Worm (Caenorhabditis elegans) whole organism, L1 larva: ENCODE results near the gene F26G1.5.

ENCODE experiments used
- C04F5.9 ChIP-seq: sonication (generic microtip); optimal IDR thresholded peaks from 2 replicates; lab custom pipeline; 2016; ENCODE audit warnings: missing genetic modification characterization, missing compliant biosample characterization
- C16A3.4 ChIP-seq: fragments of 150-350 bp; optimal IDR thresholded peaks from 2 replicates; lab custom pipeline; 2014; ENCODE audit warnings: missing biosample characterization, missing genetic modification characterization
- blmp-1 ChIP-seq: fragments of 150-350 bp; optimal IDR thresholded peaks from 2 replicates; lab custom pipeline; 2014; ENCODE audit warnings: missing biosample characterization, missing genetic modification characterization
- ceh-63 ChIP-seq: fragments of 200-800 bp; sonication (Bioruptor generic); optimal IDR thresholded peaks from 2 replicates; lab custom pipeline; 2018; ENCODE audit warnings: mild to moderate bottlenecking, missing genetic modification characterization, missing compliant biosample characterization
- ceh-82 ChIP-seq, 3 experiments: fragments of 150-350 bp in 1 of 3; sonication (generic microtip) in 2 of 3; optimal IDR thresholded peaks; 2 replicates each; lab custom pipeline; 2014 to 2017; ENCODE audit warnings: missing biosample characterization in 3 of 3, missing genetic modification characterization in 3 of 3
- ceh-88 ChIP-seq: fragments of 200-800 bp; sonication (Bioruptor generic); IDR thresholded peaks from 2 replicates; pipeline ENCODE4 v1.3.6; 2022; ENCODE audit warnings: missing genetic modification characterization, missing compliant biosample characterization
- ceh-90 ChIP-seq: sonication (generic microtip); optimal IDR thresholded peaks from 2 replicates; lab custom pipeline; 2016; ENCODE audit warnings: missing genetic modification characterization, missing compliant biosample characterization
- ces-1 ChIP-seq: fragments of 150-350 bp; optimal IDR thresholded peaks from 2 replicates; lab custom pipeline; 2014; ENCODE audit warnings: missing biosample characterization, missing genetic modification reagents, missing genetic modification characterization
- dpl-1 ChIP-seq, 3 experiments: fragments of 150-350 bp in 2 of 3; sonication (generic microtip) in 1 of 3; optimal IDR thresholded peaks; 2 replicates each; lab custom pipeline; 2014 to 2017; ENCODE audit warnings: missing biosample characterization in 3 of 3, missing genetic modification characterization in 3 of 3, missing genetic modification reagents in 3 of 3
- dsc-1 ChIP-seq: sonication (generic microtip); optimal IDR thresholded peaks from 2 replicates; lab custom pipeline; 2016; ENCODE audit warnings: mild to moderate bottlenecking, missing genetic modification characterization, missing compliant biosample characterization
- efl-1 ChIP-seq, 4 experiments: fragments of 150-350 bp; optimal IDR thresholded peaks in 3 of 4; peaks in 1 of 4; 1 replicate in 1 of 4; 2 replicates in 3 of 4; lab custom pipeline; 2014; ENCODE audit warnings: missing biosample characterization in 2 of 4, missing genetic modification characterization in 2 of 4, missing genetic modification reagents in 2 of 4
- efl-3 ChIP-seq: fragments of 200-800 bp; sonication (Bioruptor generic); optimal IDR thresholded peaks from 2 replicates; lab custom pipeline; 2018; ENCODE audit warnings: mild to moderate bottlenecking, missing genetic modification characterization, missing compliant biosample characterization
- egl-13 ChIP-seq: sonication (generic microtip); optimal IDR thresholded peaks from 2 replicates; lab custom pipeline; 2016; ENCODE audit warnings: missing genotype, missing genetic modification reagents, missing genetic modification characterization, missing compliant biosample characterization
- elt-2 ChIP-seq: sonication (generic microtip); optimal IDR thresholded peaks from 2 replicates; lab custom pipeline; 2016; ENCODE audit warnings: missing genetic modification characterization, mild to moderate bottlenecking, inconsistent platforms, missing compliant biosample characterization, missing genetic modification reagents
- fkh-10 ChIP-seq: sonication (generic microtip); optimal IDR thresholded peaks from 2 replicates; lab custom pipeline; 2017; ENCODE audit warnings: missing biosample characterization, missing genetic modification reagents, missing genetic modification characterization
- fkh-4 ChIP-seq: sonication (generic microtip); optimal IDR thresholded peaks from 2 replicates; lab custom pipeline; 2016; ENCODE audit warnings: missing compliant biosample characterization, missing genetic modification characterization, borderline replicate concordance
- fkh-8 ChIP-seq: sonication (generic microtip); optimal IDR thresholded peaks from 2 replicates; lab custom pipeline; 2016; ENCODE audit warnings: mild to moderate bottlenecking, missing genetic modification characterization, missing compliant biosample characterization
- grh-1 ChIP-seq: fragments of 200-800 bp; sonication (Bioruptor generic); IDR thresholded peaks from 2 replicates; pipeline ENCODE4 v1.3.6; 2022; ENCODE audit warnings: missing genetic modification reagents, missing genetic modification characterization, missing compliant biosample characterization
- hpl-2 ChIP-seq: fragments of 150-350 bp; optimal IDR thresholded peaks from 2 replicates; lab custom pipeline; 2014; ENCODE audit warnings: missing biosample characterization, missing genetic modification reagents, missing genetic modification characterization
- irx-1 ChIP-seq: sonication (generic microtip); optimal IDR thresholded peaks from 2 replicates; lab custom pipeline; 2016; ENCODE audit warnings: missing genetic modification characterization, missing compliant biosample characterization
- lin-13 ChIP-seq: fragments of 150-350 bp; optimal IDR thresholded peaks from 2 replicates; lab custom pipeline; 2014; ENCODE audit warnings: missing biosample characterization, missing genetic modification reagents, missing genetic modification characterization
- lin-39 ChIP-seq: fragments of 150-350 bp; optimal IDR thresholded peaks from 2 replicates; lab custom pipeline; 2014; ENCODE audit warnings: missing biosample characterization, missing genetic modification reagents, missing genetic modification characterization
- lsy-2 ChIP-seq, 2 experiments: fragments of 150-350 bp; optimal IDR thresholded peaks; 2 replicates each; lab custom pipeline; 2014; ENCODE audit warnings: missing biosample characterization in 2 of 2, missing genetic modification characterization in 2 of 2
- nhr-11 ChIP-seq: fragments of 150-350 bp; optimal IDR thresholded peaks from 2 replicates; lab custom pipeline; 2014; ENCODE audit warnings: missing biosample characterization, missing genetic modification characterization
- nhr-76 ChIP-seq: sonication (generic microtip); optimal IDR thresholded peaks from 2 replicates; lab custom pipeline; 2017; ENCODE audit warnings: missing biosample characterization, missing genetic modification characterization
- nhr-77 ChIP-seq: fragments of 150-350 bp; optimal IDR thresholded peaks from 2 replicates; lab custom pipeline; 2014; ENCODE audit warnings: missing biosample characterization, missing genetic modification characterization
- pax-3 ChIP-seq: fragments of 200-800 bp; sonication (Bioruptor generic); optimal IDR thresholded peaks from 2 replicates; lab custom pipeline; 2018; ENCODE audit warnings: mild to moderate bottlenecking, missing genetic modification characterization, moderate library complexity, missing compliant biosample characterization
- rnt-1 ChIP-seq: sonication (generic microtip); optimal IDR thresholded peaks from 2 replicates; lab custom pipeline; 2016; ENCODE audit warnings: mild to moderate bottlenecking, missing genetic modification characterization, moderate library complexity, missing compliant biosample characterization
- skn-1 ChIP-seq: fragments of 150-350 bp; optimal IDR thresholded peaks from 2 replicates; lab custom pipeline; 2014; ENCODE audit warnings: missing biosample characterization, missing genetic modification characterization
- snpc-4 ChIP-seq: fragments of 150-350 bp; optimal IDR thresholded peaks from 2 replicates; lab custom pipeline; 2014; ENCODE audit warnings: missing biosample characterization, missing genetic modification characterization
- sptf-1 ChIP-seq: fragments of 150-350 bp; optimal IDR thresholded peaks from 2 replicates; lab custom pipeline; 2014; ENCODE audit warnings: missing biosample characterization, missing genetic modification characterization
- sup-37 ChIP-seq: fragments of 200-800 bp; sonication (Bioruptor generic); optimal IDR thresholded peaks from 2 replicates; lab custom pipeline; 2018; ENCODE audit warnings: mild to moderate bottlenecking, missing genetic modification characterization, missing compliant biosample characterization
- tbx-2 ChIP-seq: sonication (generic microtip); optimal IDR thresholded peaks from 2 replicates; lab custom pipeline; 2016; ENCODE audit warnings: missing genetic modification characterization, missing compliant biosample characterization
- tlp-1 ChIP-seq: fragments of 150-350 bp; optimal IDR thresholded peaks from 2 replicates; lab custom pipeline; 2014; ENCODE audit warnings: missing biosample characterization, missing genetic modification characterization
- unc-98 ChIP-seq: fragments of 200-800 bp; sonication (Bioruptor generic); IDR thresholded peaks from 2 replicates; pipeline ENCODE4 v1.3.6; 2022; ENCODE audit warnings: missing genetic modification characterization, missing compliant biosample characterization
- vab-15 ChIP-seq: sonication (generic microtip); optimal IDR thresholded peaks from 2 replicates; lab custom pipeline; 2017; ENCODE audit warnings: missing genotype, mild to moderate bottlenecking, missing genetic modification characterization, missing compliant biosample characterization
- xbp-1 ChIP-seq: sonication (generic microtip); optimal IDR thresholded peaks from 2 replicates; lab custom pipeline; 2016; ENCODE audit warnings: missing genetic modification characterization, missing compliant biosample characterization
- zip-4 ChIP-seq: fragments of 200-800 bp; sonication (Bioruptor generic); optimal IDR thresholded peaks from 2 replicates; lab custom pipeline; 2018; ENCODE audit warnings: mild to moderate bottlenecking, missing genetic modification characterization, moderate library complexity, missing compliant biosample characterization
- ztf-11 ChIP-seq, 2 experiments: sonication (generic microtip); optimal IDR thresholded peaks; 2 replicates each; lab custom pipeline; 2016 to 2017; ENCODE audit warnings: missing genetic modification characterization in 2 of 2, missing biosample characterization in 1 of 2, missing compliant biosample characterization in 1 of 2

The F26G1.5 gene

DNA sequence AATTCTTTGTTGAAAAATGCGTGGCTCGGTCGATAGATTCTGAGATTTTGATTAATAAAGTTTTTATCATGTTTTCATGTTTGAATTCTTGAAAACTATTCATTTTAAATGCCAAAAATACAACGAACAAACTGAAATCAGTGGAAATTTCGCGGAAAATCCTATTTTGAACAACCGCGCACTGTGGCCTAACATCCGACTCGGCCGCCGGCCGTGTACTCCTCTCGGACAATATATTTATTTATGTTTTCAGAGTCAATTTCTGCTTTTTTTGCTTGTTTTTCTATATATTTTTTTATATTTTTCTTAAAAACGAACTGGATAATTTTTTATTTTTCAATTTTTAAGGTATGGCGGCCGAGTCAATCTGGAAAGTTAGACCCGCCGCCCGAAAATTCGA lies 20.1 kb upstream of the F26G1.5 start, which contains the start of gene F26G1.1 (continued):
- TF ChIP-seq ces-1 (GFP tag; lab: Kevin White, UChicago) (no peak), egl-13 (tag; lab: Kevin White, UChicago) (peak; percentile 92), pax-3 (tag; lab: Kevin White, UChicago) (peak; percentile 90), skn-1 (tag; lab: Kevin White, UChicago) (peak; percentile 71), fkh-10 (no peak), zip-4 (GFP tag; lab: Kevin White, UChicago) (peak; percentile 56), hpl-2 (GFP tag; lab: Kevin White, UChicago) (no peak), blmp-1 (tag; lab: Kevin White, UChicago) (peak; percentile 46), vab-15 (tag; lab: Kevin White, UChicago) (no peak), unc-98 (GFP tag; lab: Robert Waterston, UW) (peak; percentile 82), dsc-1 (peak; percentile 90), lsy-2 (tag; optimal IDR thresholded peaks at IDR 0.05; lab: Kevin White, UChicago) (peak; percentile 67 to 74), nhr-11 (no peak), ceh-63 (GFP tag; lab: Kevin White, UChicago) (no peak), ztf-11 (tag; optimal IDR thresholded peaks at IDR 0.05; lab: Kevin White, UChicago) (peak in 1 of 2 experiments; percentile 94), grh-1 (GFP tag; lab: Robert Waterston, UW) (peak; percentile 79), efl-1 (optimal IDR thresholded peaks at IDR 0.05; lab: Kevin White, UChicago) (peak; percentile 59 to 92), efl-1 (GFP tag; optimal IDR thresholded peaks at IDR 0.05 in 1 of 2; lab: Kevin White, UChicago) (peak; percentile 93 to 99), C04F5.9 (tag; lab: Kevin White, UChicago) (peak; percentile 74), C16A3.4 (tag; lab: Kevin White, UChicago) (peak; percentile 12), irx-1 (peak; percentile 96), ceh-88 (GFP tag; lab: Robert Waterston, UW) (peak; percentile 35; the same call in 1 of the 2 replicates), lin-39 (tag; lab: Kevin White, UChicago) (peak; percentile 47), ceh-90 (tag; lab: Kevin White, UChicago) (peak; percentile 98), snpc-4 (tag; lab: Kevin White, UChicago) (peak; percentile 30), lin-13 (GFP tag; lab: Kevin White, UChicago) (peak; percentile 2), tbx-2 (peak; percentile 89), fkh-8 (tag; lab: Kevin White, UChicago) (peak; percentile 64), tlp-1 (no peak), efl-3 (peak; percentile 27), fkh-4 (tag; lab: Kevin White, UChicago) (peak; percentile 94), nhr-77 (no peak), xbp-1 (peak; percentile 78)

DNA sequence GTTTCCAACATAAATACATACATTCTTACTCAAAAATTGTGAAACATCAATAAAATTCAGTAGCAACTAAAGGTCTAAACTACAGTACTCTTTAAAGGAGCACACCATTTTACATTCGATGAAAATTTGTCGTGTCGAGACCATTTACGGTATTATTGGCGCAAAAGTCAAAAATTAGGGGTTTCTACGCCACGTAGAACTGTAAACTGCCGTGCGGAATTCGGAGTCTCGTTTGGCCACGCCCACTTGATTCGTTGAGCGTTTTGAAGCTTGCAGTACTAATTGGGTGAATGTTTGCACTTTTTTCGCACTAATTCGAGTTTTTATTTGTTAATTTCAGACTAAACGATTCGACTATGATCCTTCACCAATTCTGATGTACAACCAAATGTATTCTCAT lies 19.5 kb upstream of the F26G1.5 start:
- TF ChIP-seq efl-1 (optimal IDR thresholded peaks at IDR 0.05; lab: Kevin White, UChicago), result peak in 1 of 2 experiments; percentile 1
- TF ChIP-seq efl-1 (GFP tag; optimal IDR thresholded peaks at IDR 0.05 in 1 of 2; lab: Kevin White, UChicago), result no peak
- peak in 1 of 3 experiments; percentile 11 for TF ChIP-seq dpl-1 (GFP tag; optimal IDR thresholded peaks at IDR 0.05; lab: Kevin White, UChicago)
- TF ChIP-seq sup-37 (GFP tag; lab: Kevin White, UChicago), result no peak
- peak; percentile 31 for TF ChIP-seq rnt-1 (tag; lab: Kevin White, UChicago)
- no peak for TF ChIP-seq sptf-1 (tag; lab: Kevin White, UChicago)

DNA sequence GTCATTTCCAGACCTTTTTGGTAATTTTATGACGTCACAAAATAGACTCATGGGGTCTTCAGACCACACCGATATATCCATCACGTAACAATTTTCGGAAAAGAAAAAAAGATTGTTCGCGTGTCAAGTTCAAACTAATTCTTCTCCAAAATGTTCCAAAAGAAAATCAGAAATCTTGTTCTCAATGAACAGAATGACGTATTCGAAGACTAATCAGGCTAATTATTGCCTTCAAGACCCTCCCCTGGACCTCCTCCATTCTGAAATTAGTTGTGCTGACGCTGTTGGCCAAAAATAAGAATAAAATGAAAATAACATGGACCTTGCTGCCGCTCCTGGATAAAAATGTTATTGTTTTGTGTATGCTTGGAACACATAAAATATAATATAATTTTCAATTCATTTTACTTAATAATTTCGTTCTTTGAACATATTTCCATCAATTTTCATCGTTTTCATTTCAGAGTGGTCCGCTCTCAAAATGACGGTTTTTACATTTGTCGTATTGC lies 18.7 kb upstream of the F26G1.5 start, which contains the start of gene F26G1.15:
TSS of gene F26G1.15 (plus strand) at position 459 of the 509 bp plus-strand sequence.
- TF ChIP-seq efl-1 (optimal IDR thresholded peaks at IDR 0.05; lab: Kevin White, UChicago), result no peak
- TF ChIP-seq efl-1 (GFP tag; optimal IDR thresholded peaks at IDR 0.05 in 1 of 2; lab: Kevin White, UChicago), result peak in 1 of 2 experiments; percentile 53
- TF ChIP-seq ceh-88 (GFP tag; lab: Robert Waterston, UW), result no peak
- no peak for TF ChIP-seq nhr-76
- TF ChIP-seq ceh-82 (tag; optimal IDR thresholded peaks at IDR 0.05; lab: Kevin White, UChicago), result no peak
- TF ChIP-seq elt-2 (tag; lab: Kevin White, UChicago), result no peak
